Worm (Caenorhabditis elegans): ENCODE data around the gene C24H10.3.

C24H10.3 gene

DNA sequence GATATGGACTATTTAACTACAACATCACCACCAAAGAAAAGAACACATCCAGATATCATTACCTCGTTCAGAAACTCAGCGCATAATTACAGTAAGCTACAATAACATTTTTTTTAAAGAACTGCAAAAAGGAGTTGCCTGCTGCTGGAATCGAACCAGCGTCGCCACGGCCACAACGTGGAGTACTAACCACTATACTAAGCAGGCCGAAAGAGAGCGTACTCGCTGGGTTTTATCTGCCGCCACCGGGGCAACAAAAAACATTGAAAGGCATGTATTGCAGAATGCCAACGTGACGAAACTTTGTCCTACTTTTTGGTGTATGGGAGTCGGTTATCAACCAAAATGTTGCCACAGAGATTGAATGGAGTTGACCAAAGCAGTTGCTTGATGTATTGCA lies 38.2 kb upstream of the C24H10.3 start (continued):
- TF ChIP-seq unc-62 (GFP tag; optimal IDR thresholded peaks at IDR 0.05 in 1 of 2) (peak in 1 of 2 experiments; percentile 97), unc-62 (tag; optimal IDR thresholded peaks at IDR 0.05) (no peak), jun-1 (tag; optimal IDR thresholded peaks at IDR 0.05) (no peak), nhr-11 (tag; optimal IDR thresholded peaks at IDR 0.05) (peak; percentile 56), mes-2 (tag; optimal IDR thresholded peaks at IDR 0.05; ENCODE audit: poor library complexity, severe bottlenecking) (peak; percentile 86), ces-1 (GFP tag; optimal IDR thresholded peaks at IDR 0.05) (no peak), nhr-237 (tag; optimal IDR thresholded peaks at IDR 0.05) (no peak), D1046.2 (GFP tag; IDR thresholded peaks at IDR 0.05) (no peak), lsy-2 (tag; optimal IDR thresholded peaks at IDR 0.05) (peak in 1 of 2 experiments; percentile 59), Y48G9A.11 (GFP tag; IDR thresholded peaks at IDR 0.05) (no peak; the same call in 1 of the 2 replicates), dpl-1 (GFP tag; optimal IDR thresholded peaks at IDR 0.05) (peak; percentile 3), sdz-12 (GFP tag; optimal IDR thresholded peaks at IDR 0.05) (peak; percentile 55), dmd-6 (GFP tag; IDR thresholded peaks at IDR 0.05) (peak; percentile 65), ceh-32 (tag; optimal IDR thresholded peaks at IDR 0.05; ENCODE audit: poor library complexity) (no peak), ceh-44 (GFP tag; IDR thresholded peaks at IDR 0.05) (0 out of 2 replicates have a peak, but pooled peaks have one; percentile 21), mep-1 (tag; optimal IDR thresholded peaks at IDR 0.05) (peak; percentile 78), ceh-82 (tag; optimal IDR thresholded peaks at IDR 0.05) (no peak), nhr-41 (GFP tag; IDR thresholded peaks at IDR 0.05) (0 out of 2 replicates have a peak, but pooled peaks have one; percentile 51), lin-15B (tag; optimal IDR thresholded peaks at IDR 0.05) (no peak), daf-16 (GFP tag; optimal IDR thresholded peaks at IDR 0.05) (peak in 1 of 2 experiments; percentile 46), daf-16 (tag; optimal IDR thresholded peaks at IDR 0.05) (no peak), rbr-2 (tag; optimal IDR thresholded peaks at IDR 0.05) (peak; percentile 28), nhr-48 (tag; optimal IDR thresholded peaks at IDR 0.05) (peak; percentile 24), dmd-9 (GFP tag; IDR thresholded peaks at IDR 0.05) (0 out of 2 replicates have a peak, but pooled peaks have one; percentile 42), nhr-102 (tag; optimal IDR thresholded peaks at IDR 0.05) (peak; percentile 24)

ce11 chrX:5024300-5024699 lies 36.6 kb upstream of the C24H10.3 start, which contains the start of gene ZC449.1:
Gene ZC449.1 (plus strand): TSS chrX:5024420.
- TF ChIP-seq unc-62 (GFP tag; optimal IDR thresholded peaks at IDR 0.05 in 1 of 2) (peak in 1 of 2 experiments; percentile 17), unc-62 (tag; optimal IDR thresholded peaks at IDR 0.05) (no peak), nhr-42 (GFP tag; IDR thresholded peaks at IDR 0.05) (no peak)

- TF ChIP-seq F49E8.2 (tag; optimal IDR thresholded peaks at IDR 0.05; ENCODE audit: borderline replicate concordance) (no peak), aha-1 (tag) (no peak), mes-2 (tag; optimal IDR thresholded peaks at IDR 0.05; ENCODE audit: poor library complexity, severe bottlenecking) (no peak), ceh-44 (GFP tag; IDR thresholded peaks at IDR 0.05) (no peak), mdt-29 (GFP tag; IDR thresholded peaks at IDR 0.05) (no peak), vab-7 (GFP tag; IDR thresholded peaks at IDR 0.05) (no peak), zip-11 (GFP tag; IDR thresholded peaks at IDR 0.05) (no peak), lin-29 (GFP tag; IDR thresholded peaks at IDR 0.05) (no peak), mxl-3 (GFP tag; optimal IDR thresholded peaks at IDR 0.05) (no peak), madf-5 (GFP tag; IDR thresholded peaks at IDR 0.05) (no peak), T20F7.1 (GFP tag; optimal IDR thresholded peaks at IDR 0.05) (no peak), lim-7 (GFP tag; IDR thresholded peaks at IDR 0.05) (no peak), nhr-25 (tag; optimal IDR thresholded peaks at IDR 0.05; ENCODE audit: borderline replicate concordance, insufficient read depth) (no peak), aly-2 (tag; optimal IDR thresholded peaks at IDR 0.05) (no peak), R02D3.7 (tag; optimal IDR thresholded peaks at IDR 0.05) (no peak), daf-12 (tag; optimal IDR thresholded peaks at IDR 0.05) (no peak), F10B5.3 (tag; optimal IDR thresholded peaks at IDR 0.05) (no peak), ama-1 (optimal IDR thresholded peaks at IDR 0.05) (no peak), hlh-11 (tag; optimal IDR thresholded peaks at IDR 0.05) (no peak), nhr-102 (tag; optimal IDR thresholded peaks at IDR 0.05) (no peak)
Observed at ce11 chrX:5026461-5026860, 34.4 kb upstream of the C24H10.3 start.
